Worm (Caenorhabditis elegans) whole organism, L1 larva: ENCODE data around the gene clc-8.
"Not testable (repeated sequence)": the region's sequence is repeated elsewhere in the genome, so short reads cannot be mapped to it uniquely, and the experiment has no call there.

Experiments used
- fkh-10 ChIP-seq: sonication (generic microtip); optimal IDR thresholded peaks from 2 replicates; lab custom pipeline; 2017; ENCODE audit warnings: missing biosample characterization, missing genetic modification reagents, missing genetic modification characterization
- jun-1 ChIP-seq: fragments of 150-350 bp; optimal IDR thresholded peaks from 2 replicates; lab custom pipeline; 2014; ENCODE audit warnings: missing biosample characterization, missing genetic modification reagents, missing genetic modification characterization
- snpc-4 ChIP-seq: fragments of 150-350 bp; optimal IDR thresholded peaks from 2 replicates; lab custom pipeline; 2014; ENCODE audit warnings: missing biosample characterization, missing genetic modification characterization

ce11 chrIV:14427395-14427794 lies 33.5 kb downstream of the clc-8 start, which contains the start of gene F55B11.5:
- not testable (repeated sequence) for TF ChIP-seq jun-1 (tag; lab: Kevin White, UChicago); fkh-10 (GFP tag; lab: Kevin White, UChicago); snpc-4
